Worm (Caenorhabditis elegans): ENCODE data around the gene F35F11.2.

- TF ChIP-seq aly-2 (tag; optimal IDR thresholded peaks at IDR 0.05) (no peak), fkh-4 (tag; optimal IDR thresholded peaks at IDR 0.05; ENCODE audit: borderline replicate concordance) (no peak), lin-15B (tag; optimal IDR thresholded peaks at IDR 0.05) (no peak), lsy-2 (tag; optimal IDR thresholded peaks at IDR 0.05) (peak in 1 of 2 experiments; percentile 38)
These were observed 6.6 kb upstream of the F35F11.2 start for ce11 chrIV:4033490-4033889.
